Worm (Caenorhabditis elegans) whole organism, midembryonic: ENCODE measurements around the gene Y73C8C.3.

Experiments used
- T22C8.4 ChIP-seq: fragments of 200-800 bp; sonication (Bioruptor generic); IDR thresholded peaks from 2 replicates; pipeline ENCODE4 v1.3.6; 2022; ENCODE audit warnings: missing genetic modification characterization, missing compliant biosample characterization
- tab-1 ChIP-seq: fragments of 200-800 bp; sonication (Bioruptor generic); IDR thresholded peaks from 2 replicates; pipeline ENCODE4 v1.3.6; 2022; ENCODE audit warnings: missing genetic modification characterization, missing compliant biosample characterization
- ztf-23 ChIP-seq: fragments of 200-800 bp; sonication (Bioruptor generic); IDR thresholded peaks from 2 replicates; pipeline ENCODE4 v1.3.6; 2022; ENCODE audit warnings: missing genetic modification reagents, missing genetic modification characterization, missing compliant biosample characterization

- TF ChIP-seq tab-1 (GFP tag; lab: Robert Waterston, UW) (no peak), ztf-23 (GFP tag; lab: Robert Waterston, UW) (no peak), T22C8.4 (GFP tag; lab: Robert Waterston, UW) (no peak)
Measured at ce11 chrV:3127670-3128069, 12.6 kb downstream of the Y73C8C.3 start, which contains the start of gene Y73C8C.10.
